Worm (Caenorhabditis elegans): ENCODE results near the gene F13A7.12.

F13A7.12 gene

DNA sequence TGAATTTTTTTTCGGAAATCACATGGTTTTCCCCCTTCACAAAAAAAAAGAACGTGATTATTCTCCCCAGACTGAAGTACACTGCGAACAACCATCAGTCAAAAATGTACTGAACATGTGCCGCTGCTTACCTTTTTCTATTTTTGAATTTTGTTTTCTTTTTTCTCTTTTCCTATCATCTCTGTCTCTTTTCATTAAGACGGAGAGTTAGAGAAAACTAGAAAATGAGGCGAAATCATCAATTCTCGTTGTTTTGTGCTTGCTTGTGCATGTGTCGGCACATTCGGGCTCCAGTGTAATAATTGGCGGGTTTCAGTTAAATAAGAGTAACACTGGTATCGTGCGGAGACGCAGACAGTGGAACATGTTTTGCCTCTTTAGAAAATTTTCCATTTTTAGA is 43.6 kb upstream of the F13A7.12 start (continued):
- TF ChIP-seq Y53G8AR.9 (GFP tag; conservative IDR thresholded peaks at IDR 0.05), result no peak
- no peak for TF ChIP-seq athp-1 (tag; optimal IDR thresholded peaks at IDR 0.05)
- TF ChIP-seq Y56A3A.18 (GFP tag; IDR thresholded peaks at IDR 0.05), result no peak
- TF ChIP-seq madf-10 (tag; optimal IDR thresholded peaks at IDR 0.05), result no peak
- no peak for TF ChIP-seq madf-6 (GFP tag; IDR thresholded peaks at IDR 0.05)
- TF ChIP-seq mcd-1 (GFP tag; IDR thresholded peaks at IDR 0.05), result no peak
- TF ChIP-seq ceh-91 (GFP tag; IDR thresholded peaks at IDR 0.05), result no peak
- TF ChIP-seq mel-28 (tag; optimal IDR thresholded peaks at IDR 0.05; ENCODE audit: borderline replicate concordance), result no peak
- no peak for TF ChIP-seq sptf-2 (GFP tag; optimal IDR thresholded peaks at IDR 0.05)
- TF ChIP-seq die-1 (tag; optimal IDR thresholded peaks at IDR 0.05), result no peak
- TF ChIP-seq ztf-18 (tag; optimal IDR thresholded peaks at IDR 0.05), result no peak
- TF ChIP-seq lin-40 (tag; optimal IDR thresholded peaks at IDR 0.05), result peak; percentile 6
- TF ChIP-seq F39B2.1 (GFP tag; IDR thresholded peaks at IDR 0.05), result no peak
- TF ChIP-seq B0261.1 (tag; optimal IDR thresholded peaks at IDR 0.05), result no peak
- no peak for TF ChIP-seq ztf-26 (tag; optimal IDR thresholded peaks at IDR 0.05)
- no peak for TF ChIP-seq hmg-20 (GFP tag; IDR thresholded peaks at IDR 0.05)
- no peak for TF ChIP-seq Y79H2A.3 (GFP tag; conservative IDR thresholded peaks at IDR 0.05)
- no peak for TF ChIP-seq snpc-1.3 (tag; optimal IDR thresholded peaks at IDR 0.05; ENCODE audit: insufficient read depth)
- no peak for TF ChIP-seq Y53F4B.3 (GFP tag; IDR thresholded peaks at IDR 0.05)
- TF ChIP-seq C06A6.2 (GFP tag; conservative IDR thresholded peaks at IDR 0.05), result no peak
- no peak for TF ChIP-seq unc-130 (GFP tag; optimal IDR thresholded peaks at IDR 0.05)
- TF ChIP-seq zfh-2 (GFP tag; conservative IDR thresholded peaks at IDR 0.05), result no peak
- TF ChIP-seq efl-1 (GFP tag; optimal IDR thresholded peaks at IDR 0.05), result no peak
- TF ChIP-seq aptf-3 (GFP tag; IDR thresholded peaks at IDR 0.05), result no peak
- TF ChIP-seq fkh-3 (tag; optimal IDR thresholded peaks at IDR 0.05), result no peak
- TF ChIP-seq ztf-6 (GFP tag; IDR thresholded peaks at IDR 0.05), result no peak

DNA sequence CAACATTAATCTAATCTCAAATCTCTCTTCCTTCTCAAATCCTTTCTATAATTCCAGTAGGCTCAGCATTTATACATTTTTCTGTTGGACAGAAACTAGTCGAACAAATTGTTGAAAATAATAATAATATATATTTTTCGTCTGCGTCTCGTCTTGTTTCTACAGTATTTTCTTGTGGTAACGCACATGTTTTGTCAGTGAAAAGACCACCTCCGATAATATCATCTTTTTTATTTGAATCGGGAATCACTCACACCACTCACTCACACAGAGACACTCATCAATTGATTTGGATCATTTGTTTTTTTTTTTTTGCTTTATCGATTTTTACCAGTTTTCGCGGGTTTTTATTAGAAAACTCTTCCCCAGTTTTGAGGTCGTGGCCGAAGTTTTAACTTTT is 41.2 kb upstream of the F13A7.12 start:
- TF ChIP-seq nhr-179 (tag; optimal IDR thresholded peaks at IDR 0.05), result no peak
- TF ChIP-seq hmg-1.2 (GFP tag; IDR thresholded peaks at IDR 0.05), result peak; percentile 35; the same call in 1 of the 2 replicates

DNA sequence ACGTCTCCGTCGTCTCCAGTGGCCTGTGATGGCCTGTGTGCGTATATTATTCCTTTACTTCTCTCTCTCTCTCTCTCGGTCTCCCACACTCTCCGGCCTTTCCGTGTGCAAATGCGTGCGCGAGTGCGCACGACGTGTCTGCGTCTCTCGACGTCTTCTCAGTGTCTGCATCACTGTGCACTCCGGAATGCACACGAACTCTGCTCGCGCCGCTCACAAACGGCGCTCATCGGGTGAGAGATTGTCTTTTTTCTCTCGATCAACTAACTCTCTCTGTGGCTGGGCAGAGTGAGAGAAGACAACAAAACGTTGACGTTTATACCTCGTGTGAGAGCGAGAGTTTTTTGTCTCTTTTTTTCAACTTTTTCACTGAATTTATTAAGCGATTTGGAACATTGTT is 39.9 kb upstream of the F13A7.12 start:
- TF ChIP-seq ztf-28 (GFP tag; IDR thresholded peaks at IDR 0.05) (no peak), F37B4.10 (GFP tag; IDR thresholded peaks at IDR 0.05) (no peak), snpc-1.3 (tag; optimal IDR thresholded peaks at IDR 0.05; ENCODE audit: insufficient read depth) (no peak), attf-3 (GFP tag; conservative IDR thresholded peaks at IDR 0.05) (peak; percentile 45; the same call in 1 of the 2 replicates), efl-1 (GFP tag; optimal IDR thresholded peaks at IDR 0.05) (no peak), mcd-1 (GFP tag; IDR thresholded peaks at IDR 0.05) (peak; percentile 85), somi-1 (GFP tag; optimal IDR thresholded peaks at IDR 0.05) (peak; percentile 91), Y79H2A.3 (GFP tag; conservative IDR thresholded peaks at IDR 0.05) (no peak), ceh-100 (GFP tag; IDR thresholded peaks at IDR 0.05) (0 out of 2 replicates have a peak, but pooled peaks have one; percentile 9), ztf-6 (GFP tag; IDR thresholded peaks at IDR 0.05) (0 out of 2 replicates have a peak, but pooled peaks have one; percentile 12), pbrm-1 (GFP tag; IDR thresholded peaks at IDR 0.05) (peak; percentile 77), hmg-20 (GFP tag; IDR thresholded peaks at IDR 0.05) (peak; percentile 43; the same call in 1 of the 2 replicates), zim-3 (tag; optimal IDR thresholded peaks at IDR 0.05) (peak; percentile 58), akir-1 (GFP tag; optimal IDR thresholded peaks at IDR 0.05) (no peak), let-607 (tag; optimal IDR thresholded peaks at IDR 0.05) (peak in 1 of 2 experiments; percentile 39), repo-1 (tag; optimal IDR thresholded peaks at IDR 0.05) (peak; percentile 67), madf-3 (GFP tag; IDR thresholded peaks at IDR 0.05) (0 out of 2 replicates have a peak, but pooled peaks have one; percentile 23), rec-8 (tag; optimal IDR thresholded peaks at IDR 0.05) (no peak), ztf-3 (GFP tag; optimal IDR thresholded peaks at IDR 0.05) (peak; percentile 23), nhr-120 (GFP tag; IDR thresholded peaks at IDR 0.05) (no peak), C06A6.2 (GFP tag; conservative IDR thresholded peaks at IDR 0.05) (peak; percentile 81), tbp1 (GFP tag; optimal IDR thresholded peaks at IDR 0.05) (peak; percentile 66), B0336.3 (GFP tag; IDR thresholded peaks at IDR 0.05) (peak; percentile 95), tbx-9 (tag; optimal IDR thresholded peaks at IDR 0.05; ENCODE audit: borderline replicate concordance) (no peak), madf-10 (tag; optimal IDR thresholded peaks at IDR 0.05) (peak; percentile 81), nhr-27 (tag; optimal IDR thresholded peaks at IDR 0.05) (peak; percentile 14)

Data from whole organism, young adult.